Fruit fly (Drosophila melanogaster) Kc167 (cell line): Measurements from ENCODE around the gene CG13898.

Source experiments
- Sin3A ChIP-seq: fragments of >200 bp; optimal IDR thresholded peaks from 2 replicates; lab custom pipeline; 2018; ENCODE audit warnings: missing external identifiers
- h ChIP-seq: fragments of >200 bp; optimal IDR thresholded peaks from 3 replicates; lab custom pipeline; 2018; ENCODE audit warnings: missing external identifiers
- insv ChIP-seq: fragments of >200 bp; optimal IDR thresholded peaks from 3 replicates; lab custom pipeline; 2018; ENCODE audit warnings: missing external identifiers
- psq ChIP-seq: fragments of >200 bp; optimal IDR thresholded peaks from 2 replicates; lab custom pipeline; 2017; ENCODE audit warnings: missing external identifiers
- ttk ChIP-seq: sonication (Bioruptor generic); optimal IDR thresholded peaks from 2 replicates; lab custom pipeline; 2017; ENCODE audit warnings: missing external identifiers

dm6 chr3L:805642-806218 is 1.9 kb upstream of the CG13898 start:
- TF ChIP-seq h (lab: Kevin White, UChicago) (no peak), insv (lab: Kevin White, UChicago) (no peak), psq (lab: Kevin White, UChicago) (no peak), Sin3A (lab: Kevin White, UChicago) (no peak), ttk (lab: Kevin White, UChicago) (no peak)
